Worm (Caenorhabditis elegans): ENCODE data around the gene mod-1.

The mod-1 gene

DNA sequence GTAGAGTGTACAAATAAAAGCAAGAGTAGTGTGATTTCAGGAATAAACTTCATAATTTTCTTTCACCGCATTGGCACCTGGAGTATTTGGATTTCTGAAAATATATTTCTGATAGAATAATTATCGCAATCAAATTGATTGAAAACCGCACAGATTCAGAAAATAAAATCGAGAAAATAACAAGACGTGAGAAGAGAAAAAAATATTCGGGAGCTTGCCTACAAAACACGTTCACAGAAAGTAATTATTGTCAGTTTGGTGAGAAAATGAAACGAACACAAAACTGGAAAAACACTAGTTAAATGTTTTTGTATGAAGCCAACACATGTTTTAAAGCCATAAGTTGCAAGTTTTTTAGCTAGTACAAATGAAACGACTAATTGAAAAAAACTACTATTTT, at the start of gene mod-1:
Gene mod-1 (minus strand): TSS at position 101 of the 400 bp plus-strand sequence.
- TF ChIP-seq dmd-6 (GFP tag; IDR thresholded peaks at IDR 0.05) (no peak), spr-1 (tag; optimal IDR thresholded peaks at IDR 0.05) (no peak), madf-5 (GFP tag; IDR thresholded peaks at IDR 0.05) (no peak), ceh-32 (tag; optimal IDR thresholded peaks at IDR 0.05; ENCODE audit: poor library complexity) (no peak), ZK337.2 (GFP tag; IDR thresholded peaks at IDR 0.05) (no peak), nhr-237 (tag; optimal IDR thresholded peaks at IDR 0.05) (no peak), F26F4.8 (GFP tag; conservative IDR thresholded peaks at IDR 0.05) (no peak)

- TF ChIP-seq unc-62 (GFP tag; optimal IDR thresholded peaks at IDR 0.05 in 1 of 2) = peak in 1 of 2 experiments; percentile 16
- no peak for TF ChIP-seq unc-62 (tag; optimal IDR thresholded peaks at IDR 0.05)
- TF ChIP-seq nhr-25 (tag; optimal IDR thresholded peaks at IDR 0.05; ENCODE audit: borderline replicate concordance, insufficient read depth) = peak; percentile 69
- TF ChIP-seq hlh-30 (tag; optimal IDR thresholded peaks at IDR 0.05; ENCODE audit: insufficient read depth) = peak; percentile 26
- no peak for TF ChIP-seq duxl-1 (tag; optimal IDR thresholded peaks at IDR 0.05; ENCODE audit: poor library complexity)
- TF ChIP-seq snpc-1.2 (GFP tag; IDR thresholded peaks at IDR 0.05) = 0 out of 2 replicates have a peak, but pooled peaks have one; percentile 29
These were observed 42.7 kb upstream of the mod-1 start, which contains the start of gene ttc-17 for ce11 chrV:8956387-8957095. TSS of gene ttc-17 (plus strand) at chrV:8957045.

DNA sequence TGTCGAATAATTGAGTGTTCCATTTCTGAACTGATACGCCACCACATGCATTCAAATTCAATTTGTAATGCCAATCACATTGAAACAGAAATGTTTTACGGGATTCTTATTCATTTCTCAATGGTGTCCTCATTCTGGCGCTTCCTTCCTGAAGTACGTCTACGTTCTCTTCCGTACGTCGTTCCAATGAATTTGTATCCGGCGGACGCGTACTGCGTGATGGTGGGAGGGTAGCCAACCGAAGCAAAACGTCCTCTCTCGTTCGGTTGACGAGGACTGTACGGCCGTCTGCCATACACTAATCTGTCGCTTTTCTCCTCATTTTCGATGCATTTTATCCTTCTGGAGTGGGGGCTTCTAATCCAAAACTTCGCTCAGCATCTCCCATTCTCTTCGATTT, 36.0 kb upstream of the mod-1 start:
- TF ChIP-seq nhr-102 (tag; optimal IDR thresholded peaks at IDR 0.05) = no peak
- TF ChIP-seq madf-9 (GFP tag; conservative IDR thresholded peaks at IDR 0.05) = 0 out of 2 replicates have a peak, but pooled peaks have one; percentile 20
- TF ChIP-seq dmd-6 (GFP tag; IDR thresholded peaks at IDR 0.05) = no peak
- TF ChIP-seq nhr-76 (tag; optimal IDR thresholded peaks at IDR 0.05) = no peak
- TF ChIP-seq php-3 (GFP tag; IDR thresholded peaks at IDR 0.05) = 0 out of 2 replicates have a peak, but pooled peaks have one; percentile 17
- TF ChIP-seq unc-62 (GFP tag; optimal IDR thresholded peaks at IDR 0.05 in 1 of 2) = peak in 1 of 2 experiments; percentile 95
- no peak for TF ChIP-seq unc-62 (tag; optimal IDR thresholded peaks at IDR 0.05)
- no peak for TF ChIP-seq zip-2 (tag; optimal IDR thresholded peaks at IDR 0.05)

- TF ChIP-seq nhr-77 (tag; optimal IDR thresholded peaks at IDR 0.05) = no peak
- peak; percentile 75 for TF ChIP-seq php-3 (GFP tag; IDR thresholded peaks at IDR 0.05)
- TF ChIP-seq dpl-1 (GFP tag; optimal IDR thresholded peaks at IDR 0.05) = no peak
- TF ChIP-seq mep-1 (tag; optimal IDR thresholded peaks at IDR 0.05) = no peak
- TF ChIP-seq tra-1 (GFP tag; IDR thresholded peaks at IDR 0.05) = 0 out of 2 replicates have a peak, but pooled peaks have one; percentile 52
- TF ChIP-seq lim-7 (GFP tag; IDR thresholded peaks at IDR 0.05) = no peak
- no peak for TF ChIP-seq mxl-2 (GFP tag; conservative IDR thresholded peaks at IDR 0.05)
- TF ChIP-seq F37D6.2 (tag; optimal IDR thresholded peaks at IDR 0.05) = no peak
- peak; percentile 80 for TF ChIP-seq hlh-11 (tag; optimal IDR thresholded peaks at IDR 0.05)
- TF ChIP-seq unc-130 (GFP tag; optimal IDR thresholded peaks at IDR 0.05) = no peak
- no peak for TF ChIP-seq ZK546.5 (tag; optimal IDR thresholded peaks at IDR 0.05)
- peak; percentile 72 for TF ChIP-seq dve-1 (tag; optimal IDR thresholded peaks at IDR 0.05; ENCODE audit: insufficient read depth)
- TF ChIP-seq mdl-1 (tag; optimal IDR thresholded peaks at IDR 0.05) = peak in 1 of 2 experiments; percentile 30
- peak; percentile 72; the same call in 1 of the 2 replicates for TF ChIP-seq lin-1 (GFP tag; IDR thresholded peaks at IDR 0.05)
- peak in 1 of 2 experiments; percentile 63 for TF ChIP-seq unc-62 (GFP tag; optimal IDR thresholded peaks at IDR 0.05 in 1 of 2)
- TF ChIP-seq unc-62 (tag; optimal IDR thresholded peaks at IDR 0.05) = no peak
- no peak for TF ChIP-seq spr-3 (GFP tag; optimal IDR thresholded peaks at IDR 0.05)
- TF ChIP-seq lin-29 (GFP tag; IDR thresholded peaks at IDR 0.05) = no peak
- TF ChIP-seq nhr-102 (tag; optimal IDR thresholded peaks at IDR 0.05) = peak; percentile 6
- TF ChIP-seq mxl-3 (GFP tag; optimal IDR thresholded peaks at IDR 0.05) = peak; percentile 34
- peak; percentile 76 for TF ChIP-seq hlh-30 (tag; optimal IDR thresholded peaks at IDR 0.05; ENCODE audit: insufficient read depth)
- peak; percentile 82 for TF ChIP-seq dmd-6 (GFP tag; IDR thresholded peaks at IDR 0.05)
- no peak for TF ChIP-seq pqm-1 (tag; optimal IDR thresholded peaks at IDR 0.05)
- peak; percentile 43 for TF ChIP-seq nhr-28 (tag; optimal IDR thresholded peaks at IDR 0.05)
- no peak for TF ChIP-seq nhr-42 (GFP tag; IDR thresholded peaks at IDR 0.05)
- TF ChIP-seq egl-43 (GFP tag; IDR thresholded peaks at IDR 0.05) = no peak
- TF ChIP-seq daf-16 (GFP tag; optimal IDR thresholded peaks at IDR 0.05) = no peak
- peak; percentile 68 for TF ChIP-seq daf-16 (tag; optimal IDR thresholded peaks at IDR 0.05)
These were observed 35.2 kb upstream of the mod-1 start for ce11 chrV:8948996-8949395.
